Worm (Caenorhabditis elegans) whole organism, L2 larva: ENCODE results near the gene B0416.11.

ENCODE experiments used
- C34F6.9 ChIP-seq: fragments of 150-350 bp; optimal IDR thresholded peaks from 2 replicates; lab custom pipeline; 2014; ENCODE audit warnings: missing biosample characterization, missing genetic modification characterization
- F13H6.1 ChIP-seq: sonication (generic microtip); optimal IDR thresholded peaks from 2 replicates; lab custom pipeline; 2016; ENCODE audit warnings: missing genetic modification characterization, missing compliant biosample characterization
- R02D3.7 ChIP-seq: fragments of 150-350 bp; optimal IDR thresholded peaks from 2 replicates; lab custom pipeline; 2014; ENCODE audit warnings: missing biosample characterization, missing genetic modification characterization
- Y55F3AM.14 ChIP-seq: fragments of 200-800 bp; sonication (Bioruptor generic); optimal IDR thresholded peaks from 2 replicates; lab custom pipeline; 2018; ENCODE audit warnings: mild to moderate bottlenecking, missing genetic modification characterization, missing compliant biosample characterization
- ZK546.5 ChIP-seq: sonication (generic microtip); optimal IDR thresholded peaks from 2 replicates; lab custom pipeline; 2017; ENCODE audit warnings: missing biosample characterization, missing genetic modification characterization
- alr-1 ChIP-seq: fragments of 150-350 bp; optimal IDR thresholded peaks from 2 replicates; lab custom pipeline; 2014; ENCODE audit warnings: missing biosample characterization, missing genetic modification characterization
- aly-2 ChIP-seq: fragments of 150-350 bp; optimal IDR thresholded peaks from 2 replicates; lab custom pipeline; 2014; ENCODE audit warnings: missing biosample characterization, missing genetic modification characterization
- ama-1 ChIP-seq: fragments of 150-350 bp; optimal IDR thresholded peaks from 2 replicates; lab custom pipeline; 2018; ENCODE audit warnings: inconsistent platforms
- blmp-1 ChIP-seq: sonication (generic microtip); optimal IDR thresholded peaks from 2 replicates; lab custom pipeline; 2017; ENCODE audit warnings: missing genetic modification characterization, mild to moderate bottlenecking, missing compliant biosample characterization, antibody characterized with exemption, moderate library complexity; ENCODE audit not compliant: insufficient read depth
- ceh-16 ChIP-seq: fragments of 150-350 bp; optimal IDR thresholded peaks from 2 replicates; lab custom pipeline; 2014; ENCODE audit warnings: missing biosample characterization, missing genetic modification characterization
- ceh-82 ChIP-seq: fragments of 150-350 bp; optimal IDR thresholded peaks from 2 replicates; lab custom pipeline; 2014; ENCODE audit warnings: missing biosample characterization, missing genetic modification characterization
- crh-2 ChIP-seq: sonication (generic microtip); optimal IDR thresholded peaks from 2 replicates; lab custom pipeline; 2017; ENCODE audit warnings: missing biosample characterization, missing genetic modification characterization
- dmd-4 ChIP-seq: sonication (generic microtip); optimal IDR thresholded peaks from 2 replicates; lab custom pipeline; 2017; ENCODE audit warnings: missing biosample characterization, missing genetic modification characterization
- egl-27 ChIP-seq: sonication (generic microtip); optimal IDR thresholded peaks from 3 replicates; lab custom pipeline; 2017; ENCODE audit warnings: missing biosample characterization, missing genetic modification reagents, missing genetic modification characterization
- elt-1 ChIP-seq: fragments of 150-350 bp; optimal IDR thresholded peaks from 2 replicates; lab custom pipeline; 2014; ENCODE audit warnings: missing biosample characterization, missing genetic modification characterization
- elt-3 ChIP-seq: sonication (generic microtip); optimal IDR thresholded peaks from 2 replicates; lab custom pipeline; 2017; ENCODE audit warnings: missing biosample characterization, missing genetic modification characterization
- fos-1 ChIP-seq: fragments of 150-350 bp; optimal IDR thresholded peaks from 2 replicates; lab custom pipeline; 2014; ENCODE audit warnings: missing biosample characterization, missing genetic modification characterization
- gmeb-1 ChIP-seq: fragments of 150-350 bp; optimal IDR thresholded peaks from 2 replicates; lab custom pipeline; 2014; ENCODE audit warnings: missing biosample characterization, missing genetic modification characterization
- lin-11 ChIP-seq: fragments of 150-350 bp; sonication (generic microtip); optimal IDR thresholded peaks from 2 replicates; lab custom pipeline; 2014; ENCODE audit warnings: missing biosample characterization, missing genetic modification characterization, inconsistent platforms, mixed read lengths
- lin-13 ChIP-seq: fragments of 150-350 bp; optimal IDR thresholded peaks from 2 replicates; lab custom pipeline; 2014; ENCODE audit warnings: missing biosample characterization, missing genetic modification reagents, missing genetic modification characterization
- lin-39 ChIP-seq: fragments of 150-350 bp; optimal IDR thresholded peaks from 2 replicates; lab custom pipeline; 2014; ENCODE audit warnings: missing biosample characterization, missing genetic modification reagents, missing genetic modification characterization
- lsy-2 ChIP-seq, 2 experiments: fragments of 150-350 bp in 1 of 2; sonication (generic microtip) in 1 of 2; optimal IDR thresholded peaks; 2 replicates each; lab custom pipeline; 2014 to 2017; ENCODE audit warnings: missing biosample characterization in 2 of 2, missing genetic modification characterization in 2 of 2
- mab-5 ChIP-seq: fragments of 150-350 bp; optimal IDR thresholded peaks from 2 replicates; lab custom pipeline; 2014; ENCODE audit warnings: missing biosample characterization, missing genetic modification characterization
- mbf-1 ChIP-seq: sonication (generic microtip); optimal IDR thresholded peaks from 2 replicates; lab custom pipeline; 2017; ENCODE audit warnings: missing biosample characterization, missing genetic modification characterization
- mdl-1 ChIP-seq, 2 experiments: fragments of 150-350 bp in 1 of 2; sonication (generic microtip) in 1 of 2; optimal IDR thresholded peaks; 2 replicates each; lab custom pipeline; 2017; ENCODE audit warnings: missing biosample characterization in 2 of 2, missing genetic modification characterization in 2 of 2
- nhr-10 ChIP-seq: sonication (generic microtip); optimal IDR thresholded peaks from 2 replicates; lab custom pipeline; 2017; ENCODE audit warnings: missing biosample characterization, missing genetic modification characterization
- nhr-11 ChIP-seq: fragments of 150-350 bp; optimal IDR thresholded peaks from 2 replicates; lab custom pipeline; 2014; ENCODE audit warnings: missing biosample characterization, missing genetic modification characterization
- nhr-12 ChIP-seq: fragments of 150-350 bp; optimal IDR thresholded peaks from 2 replicates; lab custom pipeline; 2014; ENCODE audit warnings: missing biosample characterization, missing genetic modification characterization
- nhr-129 ChIP-seq: fragments of 150-350 bp; optimal IDR thresholded peaks from 2 replicates; lab custom pipeline; 2014; ENCODE audit warnings: missing biosample characterization, missing genetic modification characterization
- nhr-21 ChIP-seq: fragments of 150-350 bp; optimal IDR thresholded peaks from 2 replicates; lab custom pipeline; 2014; ENCODE audit warnings: missing biosample characterization, missing genetic modification characterization
- nhr-23 ChIP-seq: fragments of 150-350 bp; optimal IDR thresholded peaks from 2 replicates; lab custom pipeline; 2014; ENCODE audit warnings: missing biosample characterization, missing genetic modification reagents, missing genetic modification characterization
- nhr-237 ChIP-seq: fragments of 150-350 bp; optimal IDR thresholded peaks from 2 replicates; lab custom pipeline; 2014; ENCODE audit warnings: missing biosample characterization, missing genetic modification characterization
- nhr-25 ChIP-seq: fragments of 150-350 bp; sonication (generic microtip); optimal IDR thresholded peaks from 3 replicates; lab custom pipeline; 2014; ENCODE audit warnings: missing biosample characterization, missing genetic modification characterization
- nhr-6 ChIP-seq: fragments of 150-350 bp; optimal IDR thresholded peaks from 2 replicates; lab custom pipeline; 2014; ENCODE audit warnings: missing biosample characterization, missing genetic modification characterization
- nhr-77 ChIP-seq: fragments of 150-350 bp; optimal IDR thresholded peaks from 2 replicates; lab custom pipeline; 2014; ENCODE audit warnings: missing biosample characterization, missing genetic modification characterization
- peb-1 ChIP-seq: fragments of 150-350 bp; optimal IDR thresholded peaks from 2 replicates; lab custom pipeline; 2014; ENCODE audit warnings: missing biosample characterization, missing genetic modification characterization
- sem-4 ChIP-seq: fragments of 150-350 bp; optimal IDR thresholded peaks from 2 replicates; lab custom pipeline; 2014; ENCODE audit warnings: missing biosample characterization, missing genetic modification reagents, missing genetic modification characterization
- skn-1 ChIP-seq: sonication (generic microtip); optimal IDR thresholded peaks from 2 replicates; lab custom pipeline; 2017; ENCODE audit warnings: missing biosample characterization, missing genetic modification characterization
- sma-3 ChIP-seq: sonication (generic microtip); optimal IDR thresholded peaks from 2 replicates; lab custom pipeline; 2016; ENCODE audit warnings: missing genetic modification reagents, missing genetic modification characterization, missing compliant biosample characterization
- sma-9 ChIP-seq, 2 experiments: fragments of 150-350 bp in 1 of 2; sonication (generic microtip) in 1 of 2; optimal IDR thresholded peaks; 2 replicates each; lab custom pipeline; 2014 to 2016; ENCODE audit warnings: missing genetic modification characterization in 2 of 2, mild to moderate bottlenecking in 1 of 2, missing biosample characterization in 1 of 2, missing compliant biosample characterization in 1 of 2, missing genetic modification reagents in 1 of 2, moderate library complexity in 1 of 2
- snpc-4 ChIP-seq: fragments of 150-350 bp; optimal IDR thresholded peaks from 2 replicates; lab custom pipeline; 2014; ENCODE audit warnings: missing biosample characterization, missing genetic modification characterization
- unc-39 ChIP-seq: fragments of 150-350 bp; optimal IDR thresholded peaks from 2 replicates; lab custom pipeline; 2014; ENCODE audit warnings: missing biosample characterization, missing genetic modification characterization
- unc-55 ChIP-seq: fragments of 150-350 bp; sonication (generic microtip); optimal IDR thresholded peaks from 3 replicates; lab custom pipeline; 2014; ENCODE audit warnings: missing biosample characterization, missing genetic modification reagents, missing genetic modification characterization
- unc-62 ChIP-seq: fragments of 150-350 bp; optimal IDR thresholded peaks from 2 replicates; lab custom pipeline; 2014; ENCODE audit warnings: missing biosample characterization, missing genetic modification reagents, missing genetic modification characterization
- zag-1 ChIP-seq: fragments of 150-350 bp; optimal IDR thresholded peaks from 2 replicates; lab custom pipeline; 2014; ENCODE audit warnings: missing biosample characterization, missing genetic modification characterization
- ztf-1 ChIP-seq: fragments of 200-800 bp; sonication (Bioruptor generic); conservative IDR thresholded peaks from 2 replicates; pipeline ENCODE4 v1.3.6; 2022; ENCODE audit warnings: missing genetic modification characterization, missing compliant biosample characterization
- ztf-11 ChIP-seq: sonication (generic microtip); optimal IDR thresholded peaks from 2 replicates; lab custom pipeline; 2017; ENCODE audit warnings: missing biosample characterization, missing genetic modification characterization
- ztf-4 ChIP-seq: fragments of 150-350 bp; optimal IDR thresholded peaks from 2 replicates; lab custom pipeline; 2014; ENCODE audit warnings: missing biosample characterization, missing genetic modification characterization

Gene B0416.11

ce11 chrX:9297834-9298233, 14.9 kb upstream of the B0416.11 start, which contains the start of gene B0416.7:
B0416.7 (minus strand) TSS chrX:9297934.
- TF ChIP-seq gmeb-1 (tag; lab: Kevin White, UChicago) = no peak
- no peak for TF ChIP-seq Y55F3AM.14 (GFP tag; lab: Kevin White, UChicago)
- TF ChIP-seq nhr-6 (tag; lab: Kevin White, UChicago) = no peak
- no peak for TF ChIP-seq lin-11 (tag; lab: Kevin White, UChicago)
- no peak for TF ChIP-seq ztf-4 (tag; lab: Kevin White, UChicago)
- no peak for TF ChIP-seq unc-39
- TF ChIP-seq C34F6.9 (tag; lab: Kevin White, UChicago) = peak; percentile 6
- TF ChIP-seq crh-2 (tag; lab: Kevin White, UChicago) = no peak
- TF ChIP-seq ceh-16 = no peak

- TF ChIP-seq nhr-129 (tag; lab: Kevin White, UChicago) (peak; percentile 51), lin-13 (no peak), blmp-1 (tag; lab: Kevin White, UChicago) (no peak), nhr-25 (peak; percentile 35), nhr-237 (tag; lab: Kevin White, UChicago) (no peak), nhr-21 (tag; lab: Kevin White, UChicago) (no peak), zag-1 (tag; lab: Kevin White, UChicago) (no peak), nhr-12 (tag; lab: Kevin White, UChicago) (no peak), F13H6.1 (tag; lab: Kevin White, UChicago) (peak; percentile 38), sma-9 (GFP tag; optimal IDR thresholded peaks at IDR 0.05; lab: Kevin White, UChicago) (no peak), sma-9 (tag; optimal IDR thresholded peaks at IDR 0.05; lab: Kevin White, UChicago) (no peak), ceh-16 (no peak), unc-62 (GFP tag; lab: Kevin White, UChicago) (no peak), gmeb-1 (tag; lab: Kevin White, UChicago) (no peak), egl-27 (no peak), skn-1 (tag; lab: Kevin White, UChicago) (no peak), ZK546.5 (tag; lab: Kevin White, UChicago) (no peak), unc-55 (GFP tag; lab: Kevin White, UChicago) (no peak), alr-1 (no peak), sem-4 (peak; percentile 45), lin-39 (tag; lab: Kevin White, UChicago) (no peak), mdl-1 (tag; optimal IDR thresholded peaks at IDR 0.05; lab: Kevin White, UChicago) (no peak), ceh-82 (no peak), R02D3.7 (no peak), nhr-10 (tag; lab: Kevin White, UChicago) (no peak), sma-3 (no peak), aly-2 (tag; lab: Kevin White, UChicago) (no peak), C34F6.9 (tag; lab: Kevin White, UChicago) (no peak), crh-2 (tag; lab: Kevin White, UChicago) (peak; percentile 32), elt-3 (no peak), dmd-4 (no peak), lsy-2 (tag; optimal IDR thresholded peaks at IDR 0.05; lab: Kevin White, UChicago) (peak in 1 of 2 experiments; percentile 51), peb-1 (tag; lab: Kevin White, UChicago) (no peak), nhr-6 (tag; lab: Kevin White, UChicago) (no peak), lin-11 (tag; lab: Kevin White, UChicago) (peak; percentile 28), elt-1 (no peak), fos-1 (tag; lab: Kevin White, UChicago) (peak; percentile 2), unc-39 (no peak), Y55F3AM.14 (GFP tag; lab: Kevin White, UChicago) (no peak), mab-5 (tag; lab: Kevin White, UChicago) (no peak), ztf-11 (no peak), nhr-77 (tag; lab: Kevin White, UChicago) (no peak), ztf-4 (tag; lab: Kevin White, UChicago) (peak; percentile 7), nhr-11 (tag; lab: Kevin White, UChicago) (no peak), ztf-1 (GFP tag; lab: Robert Waterston, UW) (no peak), nhr-23 (no peak), mbf-1 (tag; lab: Kevin White, UChicago) (no peak), snpc-4 (tag; lab: Kevin White, UChicago) (no peak), ama-1 (lab: Kevin White, UChicago) (no peak)
Measured at ce11 chrX:9296591-9296990, 13.7 kb upstream of the B0416.11 start, which contains the start of gene gly-13. gly-13 (minus strand) TSS chrX:9296622.
